Fruit fly (Drosophila melanogaster) whole organism, embryonic: ENCODE measurements around the gene CG15814.
A peak's percentile ranks its signal among the peaks of the same experiment; 100 is the strongest.

ENCODE experiments used
- Atf6 ChIP-seq: fragments of 200-800 bp; sonication (Bioruptor generic); IDR thresholded peaks from 2 replicates; pipeline ENCODE4 v1.3.6; 2022; ENCODE audit warnings: missing biosample characterization, missing genetic modification characterization
- CG11085 ChIP-seq: fragments of 200-800 bp; sonication (Bioruptor generic); IDR thresholded peaks from 2 replicates; pipeline ENCODE4 v1.3.6; 2022; ENCODE audit warnings: missing biosample characterization, missing genetic modification characterization
- CG11093 ChIP-seq: fragments of 200-800 bp; sonication (Bioruptor generic); IDR thresholded peaks from 3 replicates; pipeline ENCODE4 v1.3.6; 2022; ENCODE audit warnings: missing biosample characterization, missing genetic modification characterization
- CG11398 ChIP-seq: fragments of 200-800 bp; sonication (Bioruptor generic); optimal IDR thresholded peaks from 2 replicates; lab custom pipeline; 2016; ENCODE audit warnings: missing biosample characterization, missing genetic modification characterization
- CG11723 ChIP-seq: fragments of 200-800 bp; sonication (Bioruptor generic); optimal IDR thresholded peaks from 2 replicates; lab custom pipeline; 2017; ENCODE audit warnings: missing biosample characterization, mild to moderate bottlenecking, missing genetic modification characterization
- CG12155 ChIP-seq: fragments of 200-800 bp; sonication (Bioruptor generic); optimal IDR thresholded peaks from 3 replicates; lab custom pipeline; 2016; ENCODE audit warnings: missing biosample characterization, missing genetic modification characterization
- CG12219 ChIP-seq: fragments of 200-800 bp; sonication (Bioruptor generic); optimal IDR thresholded peaks from 3 replicates; lab custom pipeline; 2018; ENCODE audit warnings: missing biosample characterization, mild to moderate bottlenecking, missing genetic modification characterization
- CG13296 ChIP-seq: fragments of 200-800 bp; sonication (Bioruptor generic); optimal IDR thresholded peaks from 3 replicates; lab custom pipeline; 2018; ENCODE audit warnings: missing biosample characterization, mild to moderate bottlenecking, missing genetic modification characterization
- CG14014 ChIP-seq: fragments of 200-800 bp; sonication (Bioruptor generic); IDR thresholded peaks from 2 replicates; pipeline ENCODE4 v1.3.6; 2022; ENCODE audit warnings: missing biosample characterization, missing genetic modification characterization
- CG17186 ChIP-seq: fragments of 200-800 bp; sonication (Bioruptor generic); optimal IDR thresholded peaks from 3 replicates; lab custom pipeline; 2017; ENCODE audit warnings: missing biosample characterization, missing genetic modification reagents, missing genetic modification characterization
- CG17328 ChIP-seq: fragments of 200-800 bp; sonication (Bioruptor generic); IDR thresholded peaks from 2 replicates; pipeline ENCODE4 v1.3.6; 2022; ENCODE audit warnings: missing biosample characterization, missing genetic modification characterization
- CG17568 ChIP-seq: fragments of 200-800 bp; sonication (Bioruptor generic); optimal IDR thresholded peaks from 2 replicates; lab custom pipeline; 2018; ENCODE audit warnings: missing biosample characterization, mild to moderate bottlenecking, missing genetic modification characterization, moderate library complexity
- CG1832 ChIP-seq: fragments of 200-800 bp; sonication (Bioruptor generic); optimal IDR thresholded peaks from 2 replicates; lab custom pipeline; 2017; ENCODE audit warnings: missing biosample characterization, mild to moderate bottlenecking, missing genetic modification characterization, inconsistent platforms
- CG2120 ChIP-seq: fragments of 200-800 bp; sonication (Bioruptor generic); optimal IDR thresholded peaks from 3 replicates; lab custom pipeline; 2016; ENCODE audit warnings: missing biosample characterization, missing genetic modification characterization
- CG2199 ChIP-seq: fragments of 200-800 bp; sonication (Bioruptor generic); IDR thresholded peaks from 3 replicates; pipeline ENCODE4 v1.3.6; 2022; ENCODE audit warnings: missing biosample characterization, missing genetic modification characterization
- CG43689 ChIP-seq: fragments of 200-800 bp; sonication (Bioruptor generic); IDR thresholded peaks from 2 replicates; pipeline ENCODE4 v1.3.6; 2022; ENCODE audit warnings: missing biosample characterization, missing genetic modification characterization
- CG4854 ChIP-seq: fragments of 200-800 bp; sonication (Bioruptor generic); optimal IDR thresholded peaks from 2 replicates; lab custom pipeline; 2016; ENCODE audit warnings: missing biosample characterization, missing genetic modification characterization, inconsistent platforms
- CG7786 ChIP-seq: fragments of 200-800 bp; sonication (Bioruptor generic); optimal IDR thresholded peaks from 2 replicates; lab custom pipeline; 2016; ENCODE audit warnings: missing biosample characterization, missing genetic modification characterization
- CG8281 ChIP-seq: fragments of 200-800 bp; sonication (Bioruptor generic); optimal IDR thresholded peaks from 2 replicates; lab custom pipeline; 2018; ENCODE audit warnings: missing biosample characterization, mild to moderate bottlenecking, missing genetic modification characterization, moderate library complexity
- CG9609 ChIP-seq: fragments of 200-800 bp; sonication (Bioruptor generic); optimal IDR thresholded peaks from 3 replicates; lab custom pipeline; 2016; ENCODE audit warnings: missing biosample characterization, missing genetic modification characterization
- Dad ChIP-seq: fragments of 200-800 bp; sonication (Bioruptor generic); optimal IDR thresholded peaks from 3 replicates; lab custom pipeline; 2016; ENCODE audit warnings: missing biosample characterization, missing genetic modification characterization
- Deaf1 ChIP-seq: fragments of 200-800 bp; optimal IDR thresholded peaks from 3 replicates; lab custom pipeline; 2019; ENCODE audit warnings: missing biosample characterization, mild to moderate bottlenecking, missing genetic modification characterization, moderate library complexity
- Drgx ChIP-seq: fragments of 200-800 bp; sonication (Bioruptor generic); IDR thresholded peaks from 2 replicates; pipeline ENCODE4 v1.3.6; 2022; ENCODE audit warnings: missing biosample characterization, missing genetic modification characterization
- HLH54F ChIP-seq: fragments of 200-800 bp; sonication (Bioruptor generic); optimal IDR thresholded peaks from 3 replicates; lab custom pipeline; 2016; ENCODE audit warnings: missing biosample characterization, missing genetic modification characterization
- Hr51 ChIP-seq, 2 experiments: fragments of 200-800 bp; sonication (Bioruptor generic); optimal IDR thresholded peaks; 2 replicates in 1 of 2; 3 replicates in 1 of 2; lab custom pipeline; 2016 to 2018; ENCODE audit warnings: missing biosample characterization in 2 of 2, missing genetic modification characterization in 2 of 2, mild to moderate bottlenecking in 1 of 2, moderate library complexity in 1 of 2
- Lhr ChIP-seq: fragments of 200-800 bp; sonication (Bioruptor generic); optimal IDR thresholded peaks from 3 replicates; lab custom pipeline; 2017; ENCODE audit warnings: mild to moderate bottlenecking, missing biosample characterization, missing genetic modification reagents, missing genetic modification characterization
- Med ChIP-seq: fragments of 200-800 bp; sonication (Bioruptor generic); peaks from one replicate; lab custom pipeline; 2016; ENCODE audit warnings: missing biosample characterization, missing genetic modification characterization, mild to moderate bottlenecking, inconsistent platforms, moderate library complexity
- Mrtf ChIP-seq: fragments of 200-800 bp; sonication (Bioruptor generic); IDR thresholded peaks from 3 replicates; pipeline ENCODE4 v1.3.6; 2022; ENCODE audit warnings: missing biosample characterization, missing genetic modification characterization
- NC2β ChIP-seq: fragments of 200-800 bp; sonication (Bioruptor generic); optimal IDR thresholded peaks from 2 replicates; lab custom pipeline; 2016; ENCODE audit warnings: missing biosample characterization, missing genetic modification characterization
- NfI ChIP-seq: fragments of 200-800 bp; sonication (Bioruptor generic); optimal IDR thresholded peaks from 3 replicates; lab custom pipeline; 2018; ENCODE audit warnings: missing biosample characterization, mild to moderate bottlenecking, missing genetic modification characterization, moderate library complexity
- ash1 ChIP-seq: fragments of 200-800 bp; sonication (Bioruptor generic); optimal IDR thresholded peaks from 2 replicates; lab custom pipeline; 2018; ENCODE audit warnings: missing biosample characterization, mild to moderate bottlenecking, missing genetic modification characterization
- dmrt99B ChIP-seq: fragments of 200-800 bp; sonication (Bioruptor generic); optimal IDR thresholded peaks from 2 replicates; lab custom pipeline; 2018; ENCODE audit warnings: missing biosample characterization, mild to moderate bottlenecking, missing genetic modification characterization, moderate library complexity
- ewg ChIP-seq: fragments of 200-800 bp; sonication (Bioruptor generic); optimal IDR thresholded peaks from 3 replicates; lab custom pipeline; 2017; ENCODE audit warnings: mild to moderate bottlenecking, missing biosample characterization, missing genetic modification reagents, missing genetic modification characterization
- gsb ChIP-seq: fragments of 200-800 bp; sonication (Bioruptor generic); IDR thresholded peaks from 2 replicates; pipeline ENCODE4 v1.3.6; 2022; ENCODE audit warnings: missing biosample characterization, missing genetic modification characterization
- her ChIP-seq: fragments of 200-800 bp; sonication (Bioruptor generic); optimal IDR thresholded peaks from 2 replicates; lab custom pipeline; 2016; ENCODE audit warnings: missing biosample characterization, missing genetic modification characterization
- insv ChIP-seq, 2 experiments: fragments of 200-800 bp; sonication (Bioruptor generic); optimal IDR thresholded peaks; 3 replicates each; lab custom pipeline; 2016 to 2018; ENCODE audit warnings: missing biosample characterization in 2 of 2, missing genetic modification characterization in 2 of 2
- ken ChIP-seq: fragments of 200-800 bp; sonication (Bioruptor generic); IDR thresholded peaks from 3 replicates; pipeline ENCODE4 v1.3.6; 2022; ENCODE audit warnings: missing biosample characterization, missing genetic modification characterization
- lmd ChIP-seq: fragments of 200-800 bp; sonication (Bioruptor generic); IDR thresholded peaks from 2 replicates; pipeline ENCODE4 v1.3.6; 2022; ENCODE audit warnings: missing biosample characterization, missing genetic modification characterization
- nerfin-1 ChIP-seq: fragments of 200-800 bp; sonication (Bioruptor generic); optimal IDR thresholded peaks from 3 replicates; lab custom pipeline; 2019; ENCODE audit warnings: missing biosample characterization, mild to moderate bottlenecking, missing genetic modification characterization, moderate library complexity
- p53 ChIP-seq: fragments of 200-800 bp; sonication (Bioruptor generic); optimal IDR thresholded peaks from 2 replicates; lab custom pipeline; 2016; ENCODE audit warnings: missing biosample characterization, missing genetic modification characterization
- sens ChIP-seq: fragments of 200-800 bp; sonication (Bioruptor generic); peaks from one replicate; lab custom pipeline; 2016; ENCODE audit warnings: missing biosample characterization, missing genetic modification characterization
- seq ChIP-seq: fragments of 200-800 bp; sonication (Bioruptor generic); IDR thresholded peaks from 2 replicates; pipeline ENCODE4 v1.3.6; 2022; ENCODE audit warnings: missing biosample characterization, missing genetic modification characterization
- sima ChIP-seq: fragments of 200-800 bp; sonication (Bioruptor generic); optimal IDR thresholded peaks from 2 replicates; lab custom pipeline; 2016; ENCODE audit warnings: missing biosample characterization, missing genetic modification characterization
- slbo ChIP-seq: fragments of 200-800 bp; sonication (Bioruptor generic); IDR thresholded peaks from 2 replicates; pipeline ENCODE4 v1.3.6; 2022; ENCODE audit warnings: missing biosample characterization, missing genetic modification characterization
- sob ChIP-seq: fragments of 200-800 bp; sonication (Bioruptor generic); IDR thresholded peaks from 2 replicates; pipeline ENCODE4 v1.3.6; 2022; ENCODE audit warnings: missing biosample characterization, missing genetic modification characterization
- trh ChIP-seq: fragments of 200-800 bp; sonication (Bioruptor generic); optimal IDR thresholded peaks from 2 replicates; lab custom pipeline; 2016; ENCODE audit warnings: missing biosample characterization, missing genetic modification characterization
- unc-4 ChIP-seq: fragments of 200-800 bp; sonication (Bioruptor generic); IDR thresholded peaks from 2 replicates; pipeline ENCODE4 v1.3.6; 2022; ENCODE audit warnings: missing biosample characterization, missing genetic modification characterization; ENCODE audit not compliant: partially characterized antibody
- zf30C ChIP-seq: fragments of 200-800 bp; sonication (Bioruptor generic); optimal IDR thresholded peaks from 3 replicates; lab custom pipeline; 2018; ENCODE audit warnings: missing biosample characterization, mild to moderate bottlenecking, missing genetic modification characterization

CG15814 gene

DNA sequence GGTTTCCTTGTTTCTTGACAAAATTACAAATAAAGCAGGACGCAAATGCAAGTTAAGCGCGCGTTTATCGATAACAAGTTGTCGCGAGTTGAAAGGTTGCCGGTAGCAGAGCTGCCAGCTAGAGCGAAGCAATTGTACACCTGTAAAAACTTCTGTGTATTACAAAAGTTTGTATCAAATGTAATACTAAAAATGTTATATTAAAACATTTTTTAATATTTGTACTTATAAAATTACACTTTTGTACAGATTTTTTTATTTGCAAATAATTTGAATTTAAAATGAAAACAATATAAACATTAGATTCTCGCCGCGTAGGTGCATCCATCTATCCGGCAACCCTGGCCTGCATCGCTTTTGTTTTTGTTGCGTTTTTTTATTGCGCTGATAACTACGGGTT, 5.5 kb downstream of the CG15814 start, which contains the start of the genes CG8142 and Ucp4A (continued):
- TF ChIP-seq lmd (GFP tag; lab: Robert Waterston, UW) (peak; percentile 96), CG11398 (GFP tag; lab: Kevin White, UChicago) (no peak), CG7786 (GFP tag; lab: Kevin White, UChicago) (peak; percentile 46), CG12155 (GFP tag; lab: Kevin White, UChicago) (peak; percentile 89), slbo (GFP tag; lab: Robert Waterston, UW) (peak; percentile 98), zf30C (GFP tag; lab: Kevin White, UChicago) (peak; percentile 91), CG2120 (peak; percentile 85), CG17568 (GFP tag; lab: Kevin White, UChicago) (no peak), sima (GFP tag; lab: Kevin White, UChicago) (no peak), CG11085 (peak; percentile 96), ash1 (no peak), Med (peak; percentile 92), CG13296 (GFP tag; lab: Kevin White, UChicago) (peak; percentile 91), seq (GFP tag; lab: Robert Waterston, UW) (peak; percentile 93), CG9609 (peak; percentile 48), sob (GFP tag; lab: Robert Waterston, UW) (peak; percentile 96), CG8281 (tag; lab: Kevin White, UChicago) (peak; percentile 66), CG11093 (GFP tag; lab: Robert Waterston, UW) (peak; percentile 96), CG11723 (GFP tag; lab: Kevin White, UChicago) (peak; percentile 66), Dad (peak; percentile 24), CG17186 (GFP tag; lab: Kevin White, UChicago) (peak; percentile 45), CG4854 (GFP tag; lab: Kevin White, UChicago) (peak; percentile 60), CG2199 (GFP tag; lab: Robert Waterston, UW) (peak; percentile 79; the same call in 1 of the 3 replicates), insv (GFP tag; optimal IDR thresholded peaks at IDR 0.05; lab: Kevin White, UChicago) (peak in 1 of 2 experiments; percentile 56), Hr51 (GFP tag; optimal IDR thresholded peaks at IDR 0.05; lab: Kevin White, UChicago) (peak; percentile 77 to 86), HLH54F (GFP tag; lab: Kevin White, UChicago) (peak; percentile 54), CG14014 (peak; percentile 95), unc-4 (GFP tag; lab: Robert Waterston, UW) (no peak), CG43689 (peak; percentile 90), p53 (no peak), NfI (GFP tag; lab: Kevin White, UChicago) (peak; percentile 84), Drgx (GFP tag; lab: Robert Waterston, UW) (peak; percentile 94), ken (GFP tag; lab: Robert Waterston, UW) (peak; percentile 93), gsb (GFP tag; lab: Robert Waterston, UW) (peak; percentile 88), CG17328 (GFP tag; lab: Robert Waterston, UW) (peak; percentile 96), sens (GFP tag; lab: Kevin White, UChicago) (peak; percentile 86), CG12219 (GFP tag; lab: Kevin White, UChicago) (peak; percentile 64), ewg (GFP tag; lab: Kevin White, UChicago) (peak; percentile 72), NC2β (GFP tag; lab: Kevin White, UChicago) (no peak), dmrt99B (tag; lab: Kevin White, UChicago) (peak; percentile 92), trh (GFP tag; lab: Kevin White, UChicago) (peak; percentile 87), Deaf1 (peak; percentile 67), nerfin-1 (tag; lab: Kevin White, UChicago) (peak; percentile 88), Mrtf (GFP tag; lab: Robert Waterston, UW) (peak; percentile 93), Lhr (peak; percentile 75), CG1832 (GFP tag; lab: Kevin White, UChicago) (no peak), her (GFP tag; lab: Kevin White, UChicago) (no peak), Atf6 (GFP tag; lab: Robert Waterston, UW) (peak; percentile 96)
